Worm (Caenorhabditis elegans) whole organism, L4/young adult: ENCODE results near the gene tsp-3.

Experiments
- W03F9.2 ChIP-seq: fragments of 150-350 bp; optimal IDR thresholded peaks from 2 replicates; lab custom pipeline; 2014; ENCODE audit warnings: missing biosample characterization, missing genetic modification characterization
- him-1 ChIP-seq: sonication (generic microtip); optimal IDR thresholded peaks from 2 replicates; lab custom pipeline; 2016; ENCODE audit warnings: missing genotype, missing genetic modification reagents, missing genetic modification characterization, missing compliant biosample characterization

- TF ChIP-seq W03F9.2 (tag; lab: Kevin White, UChicago) (no peak), him-1 (no peak)
These were observed 50.5 kb downstream of the tsp-3 start, which contains the start of gene F56A8.4 for ce11 chrIII:13262987-13263386.
